Worm (Caenorhabditis elegans) whole organism, L2 larva: ENCODE results near the gene F20C5.7.

Experiments
- C34F6.9 ChIP-seq: fragments of 150-350 bp; optimal IDR thresholded peaks from 2 replicates; lab custom pipeline; 2014; ENCODE audit warnings: missing biosample characterization, missing genetic modification characterization
- F13H6.1 ChIP-seq: sonication (generic microtip); optimal IDR thresholded peaks from 2 replicates; lab custom pipeline; 2016; ENCODE audit warnings: missing genetic modification characterization, missing compliant biosample characterization
- R02D3.7 ChIP-seq: fragments of 150-350 bp; optimal IDR thresholded peaks from 2 replicates; lab custom pipeline; 2014; ENCODE audit warnings: missing biosample characterization, missing genetic modification characterization
- Y55F3AM.14 ChIP-seq: fragments of 200-800 bp; sonication (Bioruptor generic); optimal IDR thresholded peaks from 2 replicates; lab custom pipeline; 2018; ENCODE audit warnings: mild to moderate bottlenecking, missing genetic modification characterization, missing compliant biosample characterization
- ama-1 ChIP-seq: fragments of 150-350 bp; optimal IDR thresholded peaks from 2 replicates; lab custom pipeline; 2018; ENCODE audit warnings: inconsistent platforms
- blmp-1 ChIP-seq: sonication (generic microtip); optimal IDR thresholded peaks from 2 replicates; lab custom pipeline; 2017; ENCODE audit warnings: missing genetic modification characterization, mild to moderate bottlenecking, missing compliant biosample characterization, antibody characterized with exemption, moderate library complexity; ENCODE audit not compliant: insufficient read depth
- ceh-16 ChIP-seq: fragments of 150-350 bp; optimal IDR thresholded peaks from 2 replicates; lab custom pipeline; 2014; ENCODE audit warnings: missing biosample characterization, missing genetic modification characterization
- crh-2 ChIP-seq: sonication (generic microtip); optimal IDR thresholded peaks from 2 replicates; lab custom pipeline; 2017; ENCODE audit warnings: missing biosample characterization, missing genetic modification characterization
- dmd-4 ChIP-seq: sonication (generic microtip); optimal IDR thresholded peaks from 2 replicates; lab custom pipeline; 2017; ENCODE audit warnings: missing biosample characterization, missing genetic modification characterization
- egl-27 ChIP-seq: sonication (generic microtip); optimal IDR thresholded peaks from 3 replicates; lab custom pipeline; 2017; ENCODE audit warnings: missing biosample characterization, missing genetic modification reagents, missing genetic modification characterization
- elt-1 ChIP-seq: fragments of 150-350 bp; optimal IDR thresholded peaks from 2 replicates; lab custom pipeline; 2014; ENCODE audit warnings: missing biosample characterization, missing genetic modification characterization
- fos-1 ChIP-seq: fragments of 150-350 bp; optimal IDR thresholded peaks from 2 replicates; lab custom pipeline; 2014; ENCODE audit warnings: missing biosample characterization, missing genetic modification characterization
- gmeb-1 ChIP-seq: fragments of 150-350 bp; optimal IDR thresholded peaks from 2 replicates; lab custom pipeline; 2014; ENCODE audit warnings: missing biosample characterization, missing genetic modification characterization
- lin-11 ChIP-seq: fragments of 150-350 bp; sonication (generic microtip); optimal IDR thresholded peaks from 2 replicates; lab custom pipeline; 2014; ENCODE audit warnings: missing biosample characterization, missing genetic modification characterization, inconsistent platforms, mixed read lengths
- lsy-2 ChIP-seq, 2 experiments: fragments of 150-350 bp in 1 of 2; sonication (generic microtip) in 1 of 2; optimal IDR thresholded peaks; 2 replicates each; lab custom pipeline; 2014 to 2017; ENCODE audit warnings: missing biosample characterization in 2 of 2, missing genetic modification characterization in 2 of 2
- mab-5 ChIP-seq: fragments of 150-350 bp; optimal IDR thresholded peaks from 2 replicates; lab custom pipeline; 2014; ENCODE audit warnings: missing biosample characterization, missing genetic modification characterization
- mbf-1 ChIP-seq: sonication (generic microtip); optimal IDR thresholded peaks from 2 replicates; lab custom pipeline; 2017; ENCODE audit warnings: missing biosample characterization, missing genetic modification characterization
- mdl-1 ChIP-seq, 2 experiments: fragments of 150-350 bp in 1 of 2; sonication (generic microtip) in 1 of 2; optimal IDR thresholded peaks; 2 replicates each; lab custom pipeline; 2017; ENCODE audit warnings: missing biosample characterization in 2 of 2, missing genetic modification characterization in 2 of 2
- nhr-10 ChIP-seq: sonication (generic microtip); optimal IDR thresholded peaks from 2 replicates; lab custom pipeline; 2017; ENCODE audit warnings: missing biosample characterization, missing genetic modification characterization
- nhr-12 ChIP-seq: fragments of 150-350 bp; optimal IDR thresholded peaks from 2 replicates; lab custom pipeline; 2014; ENCODE audit warnings: missing biosample characterization, missing genetic modification characterization
- nhr-129 ChIP-seq: fragments of 150-350 bp; optimal IDR thresholded peaks from 2 replicates; lab custom pipeline; 2014; ENCODE audit warnings: missing biosample characterization, missing genetic modification characterization
- nhr-21 ChIP-seq: fragments of 150-350 bp; optimal IDR thresholded peaks from 2 replicates; lab custom pipeline; 2014; ENCODE audit warnings: missing biosample characterization, missing genetic modification characterization
- nhr-23 ChIP-seq: fragments of 150-350 bp; optimal IDR thresholded peaks from 2 replicates; lab custom pipeline; 2014; ENCODE audit warnings: missing biosample characterization, missing genetic modification reagents, missing genetic modification characterization
- nhr-25 ChIP-seq: fragments of 150-350 bp; sonication (generic microtip); optimal IDR thresholded peaks from 3 replicates; lab custom pipeline; 2014; ENCODE audit warnings: missing biosample characterization, missing genetic modification characterization
- nhr-6 ChIP-seq: fragments of 150-350 bp; optimal IDR thresholded peaks from 2 replicates; lab custom pipeline; 2014; ENCODE audit warnings: missing biosample characterization, missing genetic modification characterization
- nhr-77 ChIP-seq: fragments of 150-350 bp; optimal IDR thresholded peaks from 2 replicates; lab custom pipeline; 2014; ENCODE audit warnings: missing biosample characterization, missing genetic modification characterization
- peb-1 ChIP-seq: fragments of 150-350 bp; optimal IDR thresholded peaks from 2 replicates; lab custom pipeline; 2014; ENCODE audit warnings: missing biosample characterization, missing genetic modification characterization
- sem-4 ChIP-seq: fragments of 150-350 bp; optimal IDR thresholded peaks from 2 replicates; lab custom pipeline; 2014; ENCODE audit warnings: missing biosample characterization, missing genetic modification reagents, missing genetic modification characterization
- skn-1 ChIP-seq: sonication (generic microtip); optimal IDR thresholded peaks from 2 replicates; lab custom pipeline; 2017; ENCODE audit warnings: missing biosample characterization, missing genetic modification characterization
- sma-3 ChIP-seq: sonication (generic microtip); optimal IDR thresholded peaks from 2 replicates; lab custom pipeline; 2016; ENCODE audit warnings: missing genetic modification reagents, missing genetic modification characterization, missing compliant biosample characterization
- sma-9 ChIP-seq, 2 experiments: fragments of 150-350 bp in 1 of 2; sonication (generic microtip) in 1 of 2; optimal IDR thresholded peaks; 2 replicates each; lab custom pipeline; 2014 to 2016; ENCODE audit warnings: missing genetic modification characterization in 2 of 2, mild to moderate bottlenecking in 1 of 2, missing biosample characterization in 1 of 2, missing compliant biosample characterization in 1 of 2, missing genetic modification reagents in 1 of 2, moderate library complexity in 1 of 2
- snpc-4 ChIP-seq: fragments of 150-350 bp; optimal IDR thresholded peaks from 2 replicates; lab custom pipeline; 2014; ENCODE audit warnings: missing biosample characterization, missing genetic modification characterization
- unc-55 ChIP-seq: fragments of 150-350 bp; sonication (generic microtip); optimal IDR thresholded peaks from 3 replicates; lab custom pipeline; 2014; ENCODE audit warnings: missing biosample characterization, missing genetic modification reagents, missing genetic modification characterization
- unc-62 ChIP-seq: fragments of 150-350 bp; optimal IDR thresholded peaks from 2 replicates; lab custom pipeline; 2014; ENCODE audit warnings: missing biosample characterization, missing genetic modification reagents, missing genetic modification characterization
- zag-1 ChIP-seq: fragments of 150-350 bp; optimal IDR thresholded peaks from 2 replicates; lab custom pipeline; 2014; ENCODE audit warnings: missing biosample characterization, missing genetic modification characterization
- ztf-1 ChIP-seq: fragments of 200-800 bp; sonication (Bioruptor generic); conservative IDR thresholded peaks from 2 replicates; pipeline ENCODE4 v1.3.6; 2022; ENCODE audit warnings: missing genetic modification characterization, missing compliant biosample characterization
- ztf-11 ChIP-seq: sonication (generic microtip); optimal IDR thresholded peaks from 2 replicates; lab custom pipeline; 2017; ENCODE audit warnings: missing biosample characterization, missing genetic modification characterization
- ztf-4 ChIP-seq: fragments of 150-350 bp; optimal IDR thresholded peaks from 2 replicates; lab custom pipeline; 2014; ENCODE audit warnings: missing biosample characterization, missing genetic modification characterization

F20C5.7 gene

ce11 chrIV:8784855-8785327, 39.4 kb upstream of the F20C5.7 start, which contains the start of gene C33D9.13:
Gene C33D9.13 (minus strand): TSS chrIV:8785277.
- TF ChIP-seq unc-55 (GFP tag; lab: Kevin White, UChicago) (peak; percentile 48), C34F6.9 (tag; lab: Kevin White, UChicago) (peak; percentile 24), lin-11 (tag; lab: Kevin White, UChicago) (no peak)

- no peak for TF ChIP-seq dmd-4 (tag; lab: Kevin White, UChicago)
- TF ChIP-seq sem-4 (tag; lab: Kevin White, UChicago), result peak; percentile 27
- peak; percentile 85 for TF ChIP-seq F13H6.1
- TF ChIP-seq nhr-6 (tag; lab: Kevin White, UChicago), result peak; percentile 46
- TF ChIP-seq mdl-1 (tag; optimal IDR thresholded peaks at IDR 0.05; lab: Kevin White, UChicago), result peak in 1 of 2 experiments; percentile 48
- TF ChIP-seq blmp-1, result peak; percentile 52
- peak; percentile 84 for TF ChIP-seq egl-27 (tag; lab: Kevin White, UChicago)
- no peak for TF ChIP-seq unc-62 (GFP tag; lab: Kevin White, UChicago)
- TF ChIP-seq C34F6.9 (tag; lab: Kevin White, UChicago), result peak; percentile 88
- no peak for TF ChIP-seq ama-1 (lab: Kevin White, UChicago)
- TF ChIP-seq nhr-12, result no peak
- TF ChIP-seq crh-2 (tag; lab: Kevin White, UChicago), result peak; percentile 34
- peak; percentile 74 for TF ChIP-seq peb-1
- peak; percentile 96 for TF ChIP-seq nhr-129 (tag; lab: Kevin White, UChicago)
- no peak for TF ChIP-seq zag-1
- peak; percentile 73 for TF ChIP-seq sma-9 (GFP tag; optimal IDR thresholded peaks at IDR 0.05; lab: Kevin White, UChicago)
- no peak for TF ChIP-seq sma-9 (tag; optimal IDR thresholded peaks at IDR 0.05; lab: Kevin White, UChicago)
- TF ChIP-seq nhr-77, result no peak
- TF ChIP-seq mab-5 (tag; lab: Kevin White, UChicago), result peak; percentile 9
- TF ChIP-seq nhr-21 (tag; lab: Kevin White, UChicago), result peak; percentile 68
- peak in 1 of 2 experiments; percentile 66 for TF ChIP-seq lsy-2 (tag; optimal IDR thresholded peaks at IDR 0.05; lab: Kevin White, UChicago)
- TF ChIP-seq gmeb-1 (tag; lab: Kevin White, UChicago), result peak; percentile 70
- TF ChIP-seq nhr-25 (tag; lab: Kevin White, UChicago), result peak; percentile 94
- TF ChIP-seq fos-1 (tag; lab: Kevin White, UChicago), result peak; percentile 90
- peak; percentile 51 for TF ChIP-seq snpc-4 (tag; lab: Kevin White, UChicago)
- TF ChIP-seq unc-55 (GFP tag; lab: Kevin White, UChicago), result peak; percentile 45
- peak; percentile 41 for TF ChIP-seq ceh-16 (tag; lab: Kevin White, UChicago)
- TF ChIP-seq sma-3 (GFP tag; lab: Kevin White, UChicago), result peak; percentile 57
- TF ChIP-seq, all 48 proteins: peak for 21
Observed at ce11 chrIV:8782172-8782571, 36.7 kb upstream of the F20C5.7 start.

ce11 chrIV:8778045-8778444, 32.6 kb upstream of the F20C5.7 start, which contains the start of gene C33D9.6:
Gene C33D9.6 (minus strand): TSS chrIV:8778145.
- no peak for TF ChIP-seq mab-5 (tag; lab: Kevin White, UChicago)
- TF ChIP-seq lsy-2 (tag; optimal IDR thresholded peaks at IDR 0.05; lab: Kevin White, UChicago), result no peak
- TF ChIP-seq nhr-23 (tag; lab: Kevin White, UChicago), result no peak
- no peak for TF ChIP-seq nhr-10 (tag; lab: Kevin White, UChicago)
- no peak for TF ChIP-seq fos-1 (tag; lab: Kevin White, UChicago)
- no peak for TF ChIP-seq lin-11 (tag; lab: Kevin White, UChicago)
- no peak for TF ChIP-seq R02D3.7 (tag; lab: Kevin White, UChicago)
- TF ChIP-seq nhr-12, result no peak
- no peak for TF ChIP-seq Y55F3AM.14
- TF ChIP-seq nhr-129 (tag; lab: Kevin White, UChicago), result no peak
- TF ChIP-seq egl-27 (tag; lab: Kevin White, UChicago), result no peak
- TF ChIP-seq ztf-4 (tag; lab: Kevin White, UChicago), result no peak
- TF ChIP-seq mbf-1, result no peak
- no peak for TF ChIP-seq ztf-11 (tag; lab: Kevin White, UChicago)
- TF ChIP-seq ztf-1 (GFP tag; lab: Robert Waterston, UW), result no peak
- TF ChIP-seq unc-55 (GFP tag; lab: Kevin White, UChicago), result no peak
- TF ChIP-seq, all 48 proteins: peak for 0

- TF ChIP-seq C34F6.9 (tag; lab: Kevin White, UChicago) (no peak), nhr-129 (tag; lab: Kevin White, UChicago) (no peak), elt-1 (no peak), mbf-1 (no peak), nhr-21 (tag; lab: Kevin White, UChicago) (no peak), skn-1 (no peak), mdl-1 (tag; optimal IDR thresholded peaks at IDR 0.05; lab: Kevin White, UChicago) (no peak), lin-11 (tag; lab: Kevin White, UChicago) (no peak), nhr-77 (no peak), sem-4 (tag; lab: Kevin White, UChicago) (no peak)
Observed at ce11 chrIV:8772800-8773256, 27.3 kb upstream of the F20C5.7 start, which contains the start of gene F20C5.6. Gene F20C5.6 (minus strand): TSS chrIV:8773206.
